Worm (Caenorhabditis elegans): ENCODE measurements around the gene glb-28.

The glb-28 gene

DNA sequence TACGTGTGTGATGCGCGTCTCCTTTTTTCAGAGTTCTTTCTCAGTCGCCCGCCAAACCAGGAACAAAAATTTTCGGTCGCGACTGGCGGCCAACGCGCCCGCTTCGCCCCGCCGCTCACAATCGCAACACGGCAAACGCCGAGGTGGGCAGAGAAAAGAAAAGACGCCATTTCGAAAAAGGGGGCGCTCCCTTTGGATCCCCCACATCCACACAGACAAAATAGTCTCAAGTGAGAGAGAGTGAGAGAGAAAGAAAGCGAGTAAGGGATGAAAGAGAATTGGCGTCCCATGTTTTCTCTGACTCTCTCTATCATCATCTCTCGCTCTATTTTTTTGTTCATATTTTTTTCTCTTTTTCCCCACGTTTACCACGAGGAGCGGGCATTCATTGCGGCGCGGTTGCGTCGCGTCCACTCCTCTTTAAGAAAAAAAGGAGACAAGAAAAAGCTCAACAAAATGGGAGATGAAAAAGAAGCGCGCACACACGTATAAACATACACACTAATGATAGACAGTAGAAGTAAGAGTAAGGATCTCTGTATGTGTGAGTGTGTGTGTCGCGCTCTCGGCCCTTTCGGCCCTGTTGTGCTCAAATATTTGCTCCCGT is 36.9 kb upstream of the glb-28 start (continued):
- TF ChIP-seq nhr-84 (tag; optimal IDR thresholded peaks at IDR 0.05): peak; percentile 30
- no peak; the same call in 1 of the 2 replicates for TF ChIP-seq mab-9 (GFP tag; IDR thresholded peaks at IDR 0.05)
- TF ChIP-seq ama-1 (optimal IDR thresholded peaks at IDR 0.05): no peak
- TF ChIP-seq ceh-82 (tag; optimal IDR thresholded peaks at IDR 0.05): peak; percentile 61 to 82 (median 78)
- TF ChIP-seq ceh-90 (tag; optimal IDR thresholded peaks at IDR 0.05): peak; percentile 1
- TF ChIP-seq aly-2 (tag; optimal IDR thresholded peaks at IDR 0.05): peak; percentile 45
- peak; percentile 14 for TF ChIP-seq hpl-2 (GFP tag; optimal IDR thresholded peaks at IDR 0.05)
- peak; percentile 76 to 89 for TF ChIP-seq lsy-2 (tag; optimal IDR thresholded peaks at IDR 0.05)
- TF ChIP-seq nhr-85 (tag): peak; percentile 86
- TF ChIP-seq ztf-4 (tag; optimal IDR thresholded peaks at IDR 0.05): peak; percentile 54
- peak; percentile 96 for TF ChIP-seq nhr-71 (tag; optimal IDR thresholded peaks at IDR 0.05)
- TF ChIP-seq fkh-10 (GFP tag; optimal IDR thresholded peaks at IDR 0.05): peak; percentile 91
- peak; percentile 32; the same call in 1 of the 2 replicates for TF ChIP-seq grh-1 (GFP tag; IDR thresholded peaks at IDR 0.05)
- TF ChIP-seq ets-5 (GFP tag; IDR thresholded peaks at IDR 0.05): no peak
- peak; percentile 57 to 69 for TF ChIP-seq efl-1 (optimal IDR thresholded peaks at IDR 0.05)
- peak; percentile 20 to 91 for TF ChIP-seq efl-1 (GFP tag; optimal IDR thresholded peaks at IDR 0.05 in 1 of 2)
- peak; percentile 79 for TF ChIP-seq nhr-19 (GFP tag; conservative IDR thresholded peaks at IDR 0.05)
- peak; percentile 74 for TF ChIP-seq lir-3 (tag; optimal IDR thresholded peaks at IDR 0.05; ENCODE audit: poor library complexity)
- TF ChIP-seq unc-62 (GFP tag; optimal IDR thresholded peaks at IDR 0.05): no peak
- peak; percentile 60 for TF ChIP-seq mef-2 (tag; optimal IDR thresholded peaks at IDR 0.05)
- no peak for TF ChIP-seq pqm-1 (tag; optimal IDR thresholded peaks at IDR 0.05)
- no peak for TF ChIP-seq sup-37 (GFP tag; optimal IDR thresholded peaks at IDR 0.05)
- peak; percentile 41 for TF ChIP-seq nhr-11 (tag; optimal IDR thresholded peaks at IDR 0.05)
- peak; percentile 92 for TF ChIP-seq unc-86 (tag; optimal IDR thresholded peaks at IDR 0.05)
- peak; percentile 40 for TF ChIP-seq lin-15B (tag; optimal IDR thresholded peaks at IDR 0.05)
- TF ChIP-seq vab-15 (tag; optimal IDR thresholded peaks at IDR 0.05): no peak
- no peak for TF ChIP-seq unc-30 (tag; optimal IDR thresholded peaks at IDR 0.05)
- TF ChIP-seq blmp-1 (tag; optimal IDR thresholded peaks at IDR 0.05): peak; percentile 98
- no peak for TF ChIP-seq hlh-4 (tag; optimal IDR thresholded peaks at IDR 0.05)
- peak; percentile 5 for TF ChIP-seq F16B12.6 (tag; optimal IDR thresholded peaks at IDR 0.05)
- TF ChIP-seq lin-35 (GFP tag; optimal IDR thresholded peaks at IDR 0.05): peak; percentile 58 to 68
- TF ChIP-seq nhr-76 (tag; optimal IDR thresholded peaks at IDR 0.05): no peak
- peak; percentile 81 for TF ChIP-seq unc-130 (tag; optimal IDR thresholded peaks at IDR 0.05)
- peak; percentile 53 for TF ChIP-seq dsc-1 (tag; optimal IDR thresholded peaks at IDR 0.05)
- TF ChIP-seq lin-13 (GFP tag; optimal IDR thresholded peaks at IDR 0.05): peak; percentile 86
- TF ChIP-seq sptf-1 (tag; optimal IDR thresholded peaks at IDR 0.05): no peak
- peak in 2 of 6 experiments; percentile 35 to 64 for TF ChIP-seq elt-3 (tag; optimal IDR thresholded peaks at IDR 0.05)
- peak; percentile 79 for TF ChIP-seq mep-1 (tag; optimal IDR thresholded peaks at IDR 0.05)
- peak; percentile 90 for TF ChIP-seq nhr-20 (tag; optimal IDR thresholded peaks at IDR 0.05)
- TF ChIP-seq nhr-47 (tag; optimal IDR thresholded peaks at IDR 0.05): peak; percentile 91
- TF ChIP-seq aha-1 (tag; optimal IDR thresholded peaks at IDR 0.05): no peak
- peak; percentile 98 for TF ChIP-seq fkh-8 (tag; optimal IDR thresholded peaks at IDR 0.05)
- no peak for TF ChIP-seq lin-39 (tag; optimal IDR thresholded peaks at IDR 0.05)
- TF ChIP-seq unc-98 (GFP tag; IDR thresholded peaks at IDR 0.05): no peak

DNA sequence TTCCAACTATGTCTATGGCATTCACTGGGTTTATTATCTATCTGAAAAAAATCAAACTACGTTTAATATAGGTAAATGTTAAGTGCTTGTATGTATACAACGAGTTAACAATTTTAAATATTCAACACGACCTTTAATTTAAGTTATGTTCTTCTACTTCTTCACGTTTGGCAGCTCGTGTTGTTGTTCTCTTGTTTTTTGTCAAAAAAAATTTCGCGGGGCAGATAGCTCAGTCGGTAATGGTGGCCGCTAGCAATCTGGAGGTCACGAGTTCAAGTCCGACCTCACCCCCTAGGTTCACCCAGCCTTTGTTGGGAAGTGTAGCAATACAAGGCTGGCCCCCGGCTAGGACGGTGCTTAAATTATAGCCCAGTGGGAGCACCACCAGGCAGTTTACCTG is 35.8 kb upstream of the glb-28 start:
- TF ChIP-seq C34B4.2 (tag; optimal IDR thresholded peaks at IDR 0.05) (no peak), nhr-76 (tag; optimal IDR thresholded peaks at IDR 0.05) (no peak), dpl-1 (GFP tag; optimal IDR thresholded peaks at IDR 0.05) (no peak), efl-1 (optimal IDR thresholded peaks at IDR 0.05) (no peak), efl-1 (GFP tag; optimal IDR thresholded peaks at IDR 0.05 in 1 of 2) (peak in 1 of 2 experiments; percentile 71), sox-4 (tag; optimal IDR thresholded peaks at IDR 0.05) (no peak)
